Fruit fly (Drosophila melanogaster) Kc167 (cell line): Measurements from ENCODE around the gene CG6465.

Experiments used
- Myc ChIP-seq: fragments of >200 bp; optimal IDR thresholded peaks from 2 replicates; lab custom pipeline; 2017; ENCODE audit warnings: missing external identifiers
- insv ChIP-seq: fragments of >200 bp; optimal IDR thresholded peaks from 3 replicates; lab custom pipeline; 2018; ENCODE audit warnings: missing external identifiers
- ttk ChIP-seq: sonication (Bioruptor generic); optimal IDR thresholded peaks from 2 replicates; lab custom pipeline; 2017; ENCODE audit warnings: missing external identifiers

- TF ChIP-seq insv = no peak
- no peak for TF ChIP-seq Myc (lab: Kevin White, UChicago)
- TF ChIP-seq ttk (lab: Kevin White, UChicago) = no peak
Measured at dm6 chr3R:10643077-10643784, 33.8 kb downstream of the CG6465 start.
